Worm (Caenorhabditis elegans): ENCODE data around the gene cyp-13B2.

DNA sequence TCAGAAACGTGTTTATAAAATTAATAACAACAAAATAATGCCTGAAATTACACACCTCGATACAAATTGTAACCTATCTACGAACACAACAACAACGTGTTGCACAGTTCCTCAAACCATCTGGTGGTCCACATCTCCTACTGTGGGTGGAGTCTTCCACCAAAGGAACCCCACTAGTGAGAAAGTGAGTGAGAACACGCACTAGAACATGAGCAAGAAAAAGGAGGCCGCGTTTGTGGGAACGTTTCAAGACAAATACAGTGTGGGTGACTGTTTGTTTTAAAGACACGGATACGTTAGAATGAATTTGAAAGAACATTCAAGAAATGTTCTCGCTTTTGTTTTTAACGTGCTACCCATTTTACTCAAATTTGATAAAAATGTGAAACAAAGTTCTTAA, 38.9 kb upstream of the cyp-13B2 start, which contains the start of gene ceh-36:
- TF ChIP-seq W03F9.2 (tag; optimal IDR thresholded peaks at IDR 0.05) (no peak), him-1 (tag; optimal IDR thresholded peaks at IDR 0.05) (no peak)
